Worm (Caenorhabditis elegans) whole organism, L3 larva: Measurements from ENCODE around the gene cex-2.

Experiments used
- ZK546.5 ChIP-seq: sonication (generic microtip); optimal IDR thresholded peaks from 2 replicates; lab custom pipeline; 2017; ENCODE audit warnings: missing biosample characterization, missing genetic modification characterization
- aly-2 ChIP-seq: fragments of 150-350 bp; optimal IDR thresholded peaks from 2 replicates; lab custom pipeline; 2014; ENCODE audit warnings: missing biosample characterization, missing genetic modification characterization
- ama-1 ChIP-seq: fragments of 150-350 bp; optimal IDR thresholded peaks from 2 replicates; lab custom pipeline; 2018
- ceh-16 ChIP-seq: sonication (generic microtip); optimal IDR thresholded peaks from 2 replicates; lab custom pipeline; 2017; ENCODE audit warnings: missing biosample characterization, missing genetic modification characterization
- ceh-28 ChIP-seq: fragments of 150-350 bp; optimal IDR thresholded peaks from 2 replicates; lab custom pipeline; 2014; ENCODE audit warnings: missing biosample characterization, missing genetic modification reagents, missing genetic modification characterization
- ceh-82 ChIP-seq: fragments of 150-350 bp; optimal IDR thresholded peaks from 2 replicates; lab custom pipeline; 2014; ENCODE audit warnings: missing biosample characterization, missing genetic modification characterization
- ceh-9 ChIP-seq: sonication (generic microtip); optimal IDR thresholded peaks from 2 replicates; lab custom pipeline; 2018; ENCODE audit warnings: missing biosample characterization, missing genetic modification characterization
- egl-27 ChIP-seq: sonication (generic microtip); optimal IDR thresholded peaks from 4 replicates; lab custom pipeline; 2017; ENCODE audit warnings: missing biosample characterization, missing genetic modification reagents, missing genetic modification characterization
- elt-1 ChIP-seq: fragments of 150-350 bp; optimal IDR thresholded peaks from 2 replicates; lab custom pipeline; 2014; ENCODE audit warnings: missing biosample characterization, missing genetic modification characterization
- elt-2 ChIP-seq: sonication (generic microtip); optimal IDR thresholded peaks from 2 replicates; lab custom pipeline; 2016; ENCODE audit warnings: missing genetic modification reagents, mild to moderate bottlenecking, missing genetic modification characterization, missing compliant biosample characterization
- eor-1 ChIP-seq, 2 experiments: fragments of 150-350 bp; optimal IDR thresholded peaks; 2 replicates each; lab custom pipeline; 2014 to 2018; ENCODE audit warnings: missing biosample characterization in 2 of 2, missing genetic modification characterization in 2 of 2
- fkh-2 ChIP-seq: fragments of 150-350 bp; optimal IDR thresholded peaks from 2 replicates; lab custom pipeline; 2014; ENCODE audit warnings: missing biosample characterization, missing genetic modification reagents, missing genetic modification characterization
- fos-1 ChIP-seq: fragments of 150-350 bp; optimal IDR thresholded peaks from 2 replicates; lab custom pipeline; 2014; ENCODE audit warnings: missing biosample characterization, missing genetic modification characterization
- hmg-11 ChIP-seq: sonication (generic microtip); optimal IDR thresholded peaks from 2 replicates; lab custom pipeline; 2016; ENCODE audit warnings: missing genetic modification characterization, missing compliant biosample characterization
- jun-1 ChIP-seq: fragments of 150-350 bp; optimal IDR thresholded peaks from 2 replicates; lab custom pipeline; 2014; ENCODE audit warnings: missing biosample characterization, missing genetic modification reagents, missing genetic modification characterization
- lin-15B ChIP-seq: fragments of 150-350 bp; optimal IDR thresholded peaks from 2 replicates; lab custom pipeline; 2014; ENCODE audit warnings: missing biosample characterization, missing genetic modification characterization
- lin-39 ChIP-seq: fragments of 150-350 bp; optimal IDR thresholded peaks from 2 replicates; lab custom pipeline; 2018; ENCODE audit warnings: missing biosample characterization, missing genetic modification reagents, missing genetic modification characterization
- mml-1 ChIP-seq: fragments of 150-350 bp; sonication (generic microtip); optimal IDR thresholded peaks from 3 replicates; lab custom pipeline; 2014; ENCODE audit warnings: missing biosample characterization, missing genetic modification characterization
- nfya-1 ChIP-seq: sonication (generic microtip); optimal IDR thresholded peaks from 2 replicates; lab custom pipeline; 2017; ENCODE audit warnings: missing genetic modification characterization, mild to moderate bottlenecking, missing compliant biosample characterization, antibody characterized with exemption, moderate library complexity; ENCODE audit not compliant: insufficient read depth
- nhr-11 ChIP-seq: fragments of 150-350 bp; optimal IDR thresholded peaks from 2 replicates; lab custom pipeline; 2014; ENCODE audit warnings: missing biosample characterization, missing genetic modification characterization
- nhr-12 ChIP-seq: fragments of 150-350 bp; optimal IDR thresholded peaks from 2 replicates; lab custom pipeline; 2014; ENCODE audit warnings: missing biosample characterization, missing genetic modification characterization
- nhr-23 ChIP-seq: fragments of 150-350 bp; optimal IDR thresholded peaks from 2 replicates; lab custom pipeline; 2014; ENCODE audit warnings: missing biosample characterization, missing genetic modification reagents, missing genetic modification characterization
- nhr-237 ChIP-seq: fragments of 150-350 bp; optimal IDR thresholded peaks from 2 replicates; lab custom pipeline; 2014; ENCODE audit warnings: missing biosample characterization, missing genetic modification characterization
- nhr-25 ChIP-seq: sonication (generic microtip); optimal IDR thresholded peaks from 2 replicates; lab custom pipeline; 2017; ENCODE audit warnings: missing biosample characterization, missing genetic modification characterization
- nhr-28 ChIP-seq: fragments of 150-350 bp; optimal IDR thresholded peaks from 2 replicates; lab custom pipeline; 2014; ENCODE audit warnings: missing biosample characterization, missing genetic modification characterization
- nhr-67 ChIP-seq: fragments of 150-350 bp; optimal IDR thresholded peaks from 2 replicates; lab custom pipeline; 2014; ENCODE audit warnings: missing biosample characterization, missing genetic modification characterization
- nhr-76 ChIP-seq: fragments of 150-350 bp; sonication (generic microtip); optimal IDR thresholded peaks from 5 replicates; lab custom pipeline; 2014; ENCODE audit warnings: missing biosample characterization, missing genetic modification characterization
- nhr-77 ChIP-seq: fragments of 150-350 bp; optimal IDR thresholded peaks from 2 replicates; lab custom pipeline; 2014; ENCODE audit warnings: missing biosample characterization, missing genetic modification characterization
- pha-4 ChIP-seq: fragments of 150-350 bp; optimal IDR thresholded peaks from 2 replicates; lab custom pipeline; 2014; ENCODE audit warnings: missing biosample characterization, missing genetic modification reagents, missing genetic modification characterization
- pqm-1 ChIP-seq: fragments of 150-350 bp; optimal IDR thresholded peaks from 2 replicates; lab custom pipeline; 2017; ENCODE audit warnings: missing biosample characterization, missing genetic modification characterization, inconsistent platforms
- sea-2 ChIP-seq: fragments of 150-350 bp; sonication (generic microtip); optimal IDR thresholded peaks from 4 replicates; lab custom pipeline; 2014; ENCODE audit warnings: missing biosample characterization, missing genetic modification reagents, missing genetic modification characterization
- skn-1 ChIP-seq: fragments of 150-350 bp; optimal IDR thresholded peaks from 2 replicates; lab custom pipeline; 2014; ENCODE audit warnings: missing biosample characterization, missing genetic modification characterization
- snpc-4 ChIP-seq: fragments of 150-350 bp; optimal IDR thresholded peaks from 2 replicates; lab custom pipeline; 2014; ENCODE audit warnings: missing biosample characterization, missing genetic modification characterization
- tbx-2 ChIP-seq: sonication (generic microtip); optimal IDR thresholded peaks from 2 replicates; lab custom pipeline; 2016; ENCODE audit warnings: mild to moderate bottlenecking, missing genetic modification characterization, missing compliant biosample characterization
- unc-62 ChIP-seq: fragments of 150-350 bp; sonication (generic microtip); optimal IDR thresholded peaks from 4 replicates; lab custom pipeline; 2014; ENCODE audit warnings: missing biosample characterization, missing genetic modification reagents, missing genetic modification characterization
- zag-1 ChIP-seq: fragments of 150-350 bp; optimal IDR thresholded peaks from 2 replicates; lab custom pipeline; 2014; ENCODE audit warnings: missing biosample characterization, missing genetic modification characterization
- ztf-4 ChIP-seq: fragments of 150-350 bp; optimal IDR thresholded peaks from 2 replicates; lab custom pipeline; 2014; ENCODE audit warnings: missing biosample characterization, missing genetic modification characterization

cex-2 gene

DNA sequence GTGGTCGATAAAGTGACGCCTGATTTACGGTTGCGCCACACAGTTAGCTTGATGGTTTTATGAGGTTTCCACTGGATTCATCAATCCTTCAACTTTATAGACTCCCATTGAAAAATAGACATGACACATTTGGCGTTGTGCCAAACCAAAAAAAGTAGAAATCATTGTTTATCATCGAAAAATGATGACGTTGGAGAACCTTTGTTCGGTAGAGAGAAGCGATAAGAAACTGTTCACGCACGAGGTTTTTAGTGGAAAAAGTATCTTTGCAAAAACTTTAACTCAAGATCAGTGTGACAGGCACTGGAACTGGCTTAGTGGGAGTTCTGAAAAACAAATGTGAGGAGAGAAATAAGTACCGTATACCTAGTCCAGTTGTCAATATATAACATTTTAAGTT, 21.6 kb downstream of the cex-2 start:
- no peak for TF ChIP-seq nhr-67
- TF ChIP-seq skn-1 (tag; lab: Kevin White, UChicago): peak; percentile 43
- peak; percentile 33 for TF ChIP-seq pqm-1 (tag; lab: Kevin White, UChicago)
- TF ChIP-seq ceh-82: no peak
- TF ChIP-seq elt-2 (tag; lab: Kevin White, UChicago): peak; percentile 74

DNA sequence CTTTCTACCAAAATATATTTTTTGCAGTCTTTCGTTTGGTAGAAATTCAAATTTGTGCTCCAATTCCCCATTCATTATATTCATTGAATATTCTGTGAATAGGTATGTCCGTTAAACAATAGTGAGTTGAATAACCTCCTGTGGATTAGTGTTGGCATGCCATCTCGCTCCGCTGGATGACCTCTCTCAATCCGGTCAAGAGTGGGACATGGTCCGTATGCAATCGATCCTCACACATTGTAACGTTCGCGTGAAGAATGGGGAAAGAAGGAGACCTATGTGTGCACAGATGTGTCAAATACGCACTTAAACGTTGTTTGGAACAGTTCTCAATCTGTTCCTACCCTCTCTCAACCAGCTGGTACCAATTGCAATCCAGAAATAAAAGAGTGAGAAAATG, 22.0 kb downstream of the cex-2 start:
- TF ChIP-seq elt-1 (tag; lab: Kevin White, UChicago) (no peak), nhr-77 (tag; lab: Kevin White, UChicago) (no peak), nhr-12 (tag; lab: Kevin White, UChicago) (no peak), egl-27 (tag; lab: Kevin White, UChicago) (no peak), nhr-28 (tag; lab: Kevin White, UChicago) (no peak), tbx-2 (tag; lab: Kevin White, UChicago) (no peak), nhr-23 (tag; lab: Kevin White, UChicago) (no peak), ama-1 (no peak), ceh-82 (no peak), fkh-2 (tag; lab: Kevin White, UChicago) (no peak)

DNA sequence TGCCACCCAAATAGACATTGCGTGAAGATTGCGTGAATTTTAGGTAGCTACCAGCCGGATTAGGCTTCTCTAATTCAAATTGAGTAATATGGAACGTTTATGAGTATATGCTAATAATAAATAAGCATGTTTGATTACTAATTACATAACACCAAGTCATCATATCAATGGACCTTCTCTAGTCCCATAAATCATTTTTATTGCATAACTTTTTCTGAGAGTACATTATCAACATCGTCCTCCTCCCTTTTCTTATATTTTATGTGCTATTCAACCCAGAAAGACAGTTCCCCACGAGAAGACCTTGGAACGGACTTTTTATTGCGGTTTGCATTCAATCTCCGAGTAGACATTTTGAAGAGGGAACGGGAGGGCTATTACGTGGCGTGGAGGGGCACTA, 22.9 kb downstream of the cex-2 start:
- TF ChIP-seq nhr-25 (peak; percentile 12), nhr-237 (tag; lab: Kevin White, UChicago) (no peak)

DNA sequence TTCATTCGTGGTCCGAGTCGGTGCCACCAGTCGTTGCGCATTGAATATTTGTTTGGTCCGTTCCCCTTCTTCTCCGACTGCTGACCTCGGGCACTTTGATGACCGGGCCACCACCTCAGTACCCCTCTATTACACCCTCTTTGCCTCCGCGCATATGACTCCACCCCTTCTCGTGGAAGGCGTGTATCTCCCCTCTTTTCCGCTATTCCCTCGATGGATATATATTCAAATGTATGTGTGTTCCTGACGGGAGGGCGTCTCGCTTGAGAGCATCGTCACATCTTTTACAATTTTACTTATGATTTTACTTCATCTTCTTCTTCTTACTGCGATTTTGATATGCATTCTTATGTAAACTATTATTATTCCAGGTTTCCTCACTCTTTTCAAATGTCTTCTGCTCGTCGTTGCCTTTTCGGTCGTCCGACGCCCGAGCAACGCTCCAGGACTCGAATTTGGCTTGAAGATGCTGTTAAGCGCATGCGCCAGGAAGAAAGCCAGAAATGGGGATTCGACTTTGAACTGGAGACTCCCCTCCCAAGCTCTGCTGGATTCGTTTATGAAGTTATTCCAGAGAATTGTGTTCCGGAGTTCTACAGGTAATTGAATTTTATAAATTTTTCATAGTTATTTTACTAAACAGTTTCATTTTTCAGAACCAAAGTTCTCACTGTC, 24.2 kb downstream of the cex-2 start, which contains the start of gene cki-1:
Gene cki-1 (plus strand): TSS at position 372 of the 675 bp plus-strand sequence.
- TF ChIP-seq aly-2 (tag; lab: Kevin White, UChicago) (no peak), jun-1 (tag; lab: Kevin White, UChicago) (no peak), eor-1 (tag; optimal IDR thresholded peaks at IDR 0.05; lab: Kevin White, UChicago) (no peak), unc-62 (GFP tag; lab: Kevin White, UChicago) (no peak), snpc-4 (tag; lab: Kevin White, UChicago) (no peak), ztf-4 (tag; lab: Kevin White, UChicago) (no peak), nhr-23 (tag; lab: Kevin White, UChicago) (no peak), sea-2 (GFP tag; lab: Kevin White, UChicago) (no peak)

DNA sequence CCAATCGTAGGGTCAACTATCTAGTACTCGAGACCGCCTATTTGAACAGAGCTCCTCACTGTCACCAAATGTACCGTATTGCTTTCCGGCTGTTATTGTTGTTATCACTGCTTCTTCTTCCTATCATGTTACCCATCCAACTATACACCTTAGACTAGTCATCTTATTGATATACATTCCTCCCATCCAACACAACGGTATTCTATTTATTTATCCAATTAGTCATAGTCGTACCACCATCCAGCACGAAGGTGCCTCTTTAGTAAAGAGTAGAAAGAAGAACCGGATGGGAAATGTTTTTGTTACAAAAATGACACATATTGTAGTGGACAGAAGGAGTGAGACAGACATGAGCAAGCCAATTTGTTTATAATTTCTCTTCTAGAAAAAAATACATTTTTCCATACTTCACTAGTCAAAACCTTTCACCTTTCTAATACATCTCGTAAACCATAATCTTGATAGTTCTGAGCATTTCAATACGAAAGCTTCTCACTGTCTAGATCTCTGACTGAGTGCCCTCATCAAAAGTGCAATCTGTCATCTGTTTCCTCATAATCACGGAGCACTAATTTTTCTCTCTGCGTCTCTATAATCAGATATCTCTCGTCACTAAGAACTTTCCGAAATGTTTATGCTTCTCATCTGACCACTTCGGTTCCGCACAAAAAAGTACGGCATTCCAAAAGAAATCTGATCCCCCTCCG, 24.9 kb downstream of the cex-2 start:
- TF ChIP-seq unc-62 (GFP tag; lab: Kevin White, UChicago) (no peak), pha-4 (peak; percentile 35), egl-27 (tag; lab: Kevin White, UChicago) (no peak)
- TF ChIP-seq, all 47 proteins: peak for 1

DNA sequence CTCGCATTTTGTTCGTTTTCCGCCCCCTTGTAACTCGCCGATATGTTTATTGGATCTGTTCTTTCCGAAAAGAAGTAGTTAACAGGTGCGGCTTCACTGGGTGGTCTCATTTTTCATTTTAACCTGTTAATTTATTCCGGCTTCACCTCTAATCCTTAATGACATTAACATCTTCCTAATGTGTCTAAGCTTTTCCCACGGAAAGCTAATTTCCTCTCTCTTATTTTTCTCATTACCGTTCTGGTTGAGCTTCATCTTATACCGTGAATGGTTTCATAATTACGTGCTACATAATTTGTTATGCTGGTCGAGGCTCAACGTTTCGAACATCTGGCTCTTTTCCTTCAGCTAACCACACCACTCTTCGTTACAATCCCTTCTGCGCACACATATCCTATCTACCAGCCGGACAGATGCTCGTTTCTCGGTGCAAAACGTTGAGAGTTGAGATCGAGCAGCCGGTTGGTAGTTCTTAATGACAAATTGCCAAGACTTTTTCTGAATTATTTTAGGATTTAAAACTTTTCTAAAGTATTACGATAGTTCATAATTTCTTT, 25.8 kb downstream of the cex-2 start:
- TF ChIP-seq zag-1 (tag; lab: Kevin White, UChicago) (no peak), nhr-28 (tag; lab: Kevin White, UChicago) (no peak), nhr-76 (no peak), lin-15B (tag; lab: Kevin White, UChicago) (no peak), fkh-2 (tag; lab: Kevin White, UChicago) (no peak), ceh-9 (tag; lab: Kevin White, UChicago) (no peak), nhr-67 (no peak), ceh-82 (no peak), ztf-4 (tag; lab: Kevin White, UChicago) (no peak), nhr-11 (no peak), pqm-1 (tag; lab: Kevin White, UChicago) (no peak)

DNA sequence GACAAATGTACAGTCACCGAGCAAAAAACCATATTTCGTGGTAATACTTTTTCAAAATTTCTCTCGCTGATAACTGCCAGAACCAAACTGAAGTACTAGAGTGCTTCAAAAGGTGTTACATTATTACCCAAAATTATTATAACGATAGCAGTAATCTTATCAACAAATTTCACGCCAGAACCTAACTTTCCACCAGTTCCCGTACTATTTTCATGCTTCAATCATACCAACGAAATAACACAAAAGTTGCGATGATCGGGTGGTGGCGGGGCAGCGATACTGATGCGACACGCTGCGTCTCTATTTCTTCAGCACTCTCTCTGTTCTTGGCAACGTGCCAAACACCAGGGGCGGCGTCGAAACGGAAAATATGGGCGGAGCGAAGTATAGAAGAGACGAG, 26.3 kb downstream of the cex-2 start:
- TF ChIP-seq nhr-25 (peak; percentile 44), ceh-28 (no peak), elt-2 (tag; lab: Kevin White, UChicago) (peak; percentile 95), nhr-76 (no peak), ZK546.5 (no peak), nhr-23 (tag; lab: Kevin White, UChicago) (peak; percentile 52), hmg-11 (tag; lab: Kevin White, UChicago) (no peak), ceh-16 (tag; lab: Kevin White, UChicago) (no peak), snpc-4 (tag; lab: Kevin White, UChicago) (peak; percentile 16), lin-15B (tag; lab: Kevin White, UChicago) (no peak), fos-1 (tag; lab: Kevin White, UChicago) (no peak), nhr-67 (no peak), elt-1 (tag; lab: Kevin White, UChicago) (no peak), ceh-9 (tag; lab: Kevin White, UChicago) (no peak), lin-39 (no peak), egl-27 (tag; lab: Kevin White, UChicago) (no peak), mml-1 (tag; lab: Kevin White, UChicago) (no peak), jun-1 (tag; lab: Kevin White, UChicago) (peak; percentile 60), nhr-237 (tag; lab: Kevin White, UChicago) (no peak), nfya-1 (tag; lab: Kevin White, UChicago) (no peak), ama-1 (no peak), ztf-4 (tag; lab: Kevin White, UChicago) (no peak)
